Fruit fly (Drosophila melanogaster) ovary, adult (tissue): ENCODE results near the gene Ccp84Af.

ENCODE experiments used
- CG17801 ChIP-seq: fragments of 200-800 bp; optimal IDR thresholded peaks from 2 replicates; lab custom pipeline; 2019; ENCODE audit warnings: missing biosample characterization, mild to moderate bottlenecking, missing genetic modification characterization, moderate library complexity; ENCODE audit not compliant: partially characterized antibody

Ccp84Af gene

dm6 chr3R:6640932-6641331 lies 49.1 kb downstream of the Ccp84Af start, which contains the start of gene CG31286:
Gene CG31286, plus strand, starts transcription at chr3R:6641232.
- TF ChIP-seq CG17801: no peak
